Worm (Caenorhabditis elegans) whole organism, L3 larva: ENCODE measurements around the gene dpm-3.

ENCODE experiments used
- R02D3.7 ChIP-seq: fragments of 150-350 bp; optimal IDR thresholded peaks from 2 replicates; lab custom pipeline; 2014; ENCODE audit warnings: missing biosample characterization, missing genetic modification characterization
- ZK546.5 ChIP-seq: sonication (generic microtip); optimal IDR thresholded peaks from 2 replicates; lab custom pipeline; 2017; ENCODE audit warnings: missing biosample characterization, missing genetic modification characterization
- aly-2 ChIP-seq: fragments of 150-350 bp; optimal IDR thresholded peaks from 2 replicates; lab custom pipeline; 2014; ENCODE audit warnings: missing biosample characterization, missing genetic modification characterization
- ama-1 ChIP-seq: fragments of 150-350 bp; optimal IDR thresholded peaks from 2 replicates; lab custom pipeline; 2018
- ceh-16 ChIP-seq: sonication (generic microtip); optimal IDR thresholded peaks from 2 replicates; lab custom pipeline; 2017; ENCODE audit warnings: missing biosample characterization, missing genetic modification characterization
- ceh-82 ChIP-seq: fragments of 150-350 bp; optimal IDR thresholded peaks from 2 replicates; lab custom pipeline; 2014; ENCODE audit warnings: missing biosample characterization, missing genetic modification characterization
- ceh-9 ChIP-seq: sonication (generic microtip); optimal IDR thresholded peaks from 2 replicates; lab custom pipeline; 2018; ENCODE audit warnings: missing biosample characterization, missing genetic modification characterization
- daf-12 ChIP-seq: fragments of 150-350 bp; optimal IDR thresholded peaks from 2 replicates; lab custom pipeline; 2014; ENCODE audit warnings: missing biosample characterization, missing genetic modification reagents, missing genetic modification characterization
- egl-27 ChIP-seq: sonication (generic microtip); optimal IDR thresholded peaks from 4 replicates; lab custom pipeline; 2017; ENCODE audit warnings: missing biosample characterization, missing genetic modification reagents, missing genetic modification characterization
- egl-5 ChIP-seq: fragments of 150-350 bp; optimal IDR thresholded peaks from 2 replicates; lab custom pipeline; 2017; ENCODE audit warnings: missing biosample characterization, missing genetic modification reagents, missing genetic modification characterization, inconsistent platforms
- elt-1 ChIP-seq: fragments of 150-350 bp; optimal IDR thresholded peaks from 2 replicates; lab custom pipeline; 2014; ENCODE audit warnings: missing biosample characterization, missing genetic modification characterization
- elt-2 ChIP-seq: sonication (generic microtip); optimal IDR thresholded peaks from 2 replicates; lab custom pipeline; 2016; ENCODE audit warnings: missing genetic modification reagents, mild to moderate bottlenecking, missing genetic modification characterization, missing compliant biosample characterization
- elt-3 ChIP-seq, 3 experiments: fragments of 150-350 bp in 1 of 3; sonication (generic microtip) in 2 of 3; optimal IDR thresholded peaks; 2 replicates in 2 of 3; 4 replicates in 1 of 3; lab custom pipeline; 2014 to 2017; ENCODE audit warnings: missing biosample characterization in 3 of 3, missing genetic modification characterization in 3 of 3
- fkh-10 ChIP-seq: sonication (generic microtip); optimal IDR thresholded peaks from 2 replicates; lab custom pipeline; 2017; ENCODE audit warnings: missing biosample characterization, missing genetic modification reagents, missing genetic modification characterization
- fkh-2 ChIP-seq: fragments of 150-350 bp; optimal IDR thresholded peaks from 2 replicates; lab custom pipeline; 2014; ENCODE audit warnings: missing biosample characterization, missing genetic modification reagents, missing genetic modification characterization
- hmg-11 ChIP-seq: sonication (generic microtip); optimal IDR thresholded peaks from 2 replicates; lab custom pipeline; 2016; ENCODE audit warnings: missing genetic modification characterization, missing compliant biosample characterization
- jun-1 ChIP-seq: fragments of 150-350 bp; optimal IDR thresholded peaks from 2 replicates; lab custom pipeline; 2014; ENCODE audit warnings: missing biosample characterization, missing genetic modification reagents, missing genetic modification characterization
- lin-15B ChIP-seq: fragments of 150-350 bp; optimal IDR thresholded peaks from 2 replicates; lab custom pipeline; 2014; ENCODE audit warnings: missing biosample characterization, missing genetic modification characterization
- lin-39 ChIP-seq: fragments of 150-350 bp; optimal IDR thresholded peaks from 2 replicates; lab custom pipeline; 2018; ENCODE audit warnings: missing biosample characterization, missing genetic modification reagents, missing genetic modification characterization
- lsy-12 ChIP-seq: sonication (generic microtip); optimal IDR thresholded peaks from 2 replicates; lab custom pipeline; 2016; ENCODE audit warnings: mild to moderate bottlenecking, missing genetic modification characterization, missing compliant biosample characterization
- mdl-1 ChIP-seq: fragments of 150-350 bp; optimal IDR thresholded peaks from 2 replicates; lab custom pipeline; 2014; ENCODE audit warnings: missing biosample characterization, missing genetic modification characterization
- mml-1 ChIP-seq: fragments of 150-350 bp; sonication (generic microtip); optimal IDR thresholded peaks from 3 replicates; lab custom pipeline; 2014; ENCODE audit warnings: missing biosample characterization, missing genetic modification characterization
- nfya-1 ChIP-seq: sonication (generic microtip); optimal IDR thresholded peaks from 2 replicates; lab custom pipeline; 2017; ENCODE audit warnings: missing genetic modification characterization, mild to moderate bottlenecking, missing compliant biosample characterization, antibody characterized with exemption, moderate library complexity; ENCODE audit not compliant: insufficient read depth
- nhr-11 ChIP-seq: fragments of 150-350 bp; optimal IDR thresholded peaks from 2 replicates; lab custom pipeline; 2014; ENCODE audit warnings: missing biosample characterization, missing genetic modification characterization
- nhr-12 ChIP-seq: fragments of 150-350 bp; optimal IDR thresholded peaks from 2 replicates; lab custom pipeline; 2014; ENCODE audit warnings: missing biosample characterization, missing genetic modification characterization
- nhr-23 ChIP-seq: fragments of 150-350 bp; optimal IDR thresholded peaks from 2 replicates; lab custom pipeline; 2014; ENCODE audit warnings: missing biosample characterization, missing genetic modification reagents, missing genetic modification characterization
- nhr-25 ChIP-seq: sonication (generic microtip); optimal IDR thresholded peaks from 2 replicates; lab custom pipeline; 2017; ENCODE audit warnings: missing biosample characterization, missing genetic modification characterization
- nhr-28 ChIP-seq: fragments of 150-350 bp; optimal IDR thresholded peaks from 2 replicates; lab custom pipeline; 2014; ENCODE audit warnings: missing biosample characterization, missing genetic modification characterization
- nhr-67 ChIP-seq: fragments of 150-350 bp; optimal IDR thresholded peaks from 2 replicates; lab custom pipeline; 2014; ENCODE audit warnings: missing biosample characterization, missing genetic modification characterization
- nhr-76 ChIP-seq: fragments of 150-350 bp; sonication (generic microtip); optimal IDR thresholded peaks from 5 replicates; lab custom pipeline; 2014; ENCODE audit warnings: missing biosample characterization, missing genetic modification characterization
- pha-4 ChIP-seq: fragments of 150-350 bp; optimal IDR thresholded peaks from 2 replicates; lab custom pipeline; 2014; ENCODE audit warnings: missing biosample characterization, missing genetic modification reagents, missing genetic modification characterization
- sea-2 ChIP-seq: fragments of 150-350 bp; sonication (generic microtip); optimal IDR thresholded peaks from 4 replicates; lab custom pipeline; 2014; ENCODE audit warnings: missing biosample characterization, missing genetic modification reagents, missing genetic modification characterization
- snpc-4 ChIP-seq: fragments of 150-350 bp; optimal IDR thresholded peaks from 2 replicates; lab custom pipeline; 2014; ENCODE audit warnings: missing biosample characterization, missing genetic modification characterization
- unc-39 ChIP-seq: sonication (generic microtip); optimal IDR thresholded peaks from 4 replicates; lab custom pipeline; 2017; ENCODE audit warnings: missing biosample characterization, missing genetic modification characterization
- unc-62 ChIP-seq: fragments of 150-350 bp; sonication (generic microtip); optimal IDR thresholded peaks from 4 replicates; lab custom pipeline; 2014; ENCODE audit warnings: missing biosample characterization, missing genetic modification reagents, missing genetic modification characterization
- zag-1 ChIP-seq: fragments of 150-350 bp; optimal IDR thresholded peaks from 2 replicates; lab custom pipeline; 2014; ENCODE audit warnings: missing biosample characterization, missing genetic modification characterization
- ztf-4 ChIP-seq: fragments of 150-350 bp; optimal IDR thresholded peaks from 2 replicates; lab custom pipeline; 2014; ENCODE audit warnings: missing biosample characterization, missing genetic modification characterization

Gene dpm-3

DNA sequence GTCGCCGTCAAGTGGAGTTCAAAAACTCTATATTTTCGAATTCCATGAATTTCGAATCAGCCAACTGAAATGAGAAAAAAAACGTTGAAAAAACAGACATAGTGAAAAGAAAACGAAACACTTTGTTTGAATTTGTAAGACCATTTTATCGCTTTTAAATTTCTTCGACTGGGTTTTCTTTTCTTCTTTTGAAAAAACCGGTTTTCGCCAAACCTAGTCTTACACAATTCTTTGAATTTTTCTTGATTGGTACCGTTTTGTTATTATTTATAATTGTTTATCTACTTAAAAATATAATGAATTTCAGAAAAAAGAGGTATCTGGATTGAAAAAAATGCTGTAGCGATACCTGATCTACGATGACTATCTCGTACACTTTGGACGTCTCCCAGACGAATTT, 41.7 kb upstream of the dpm-3 start, which contains the start of gene best-22:
best-22 (plus strand) TSS at position 301 of the 400 bp plus-strand sequence.
- TF ChIP-seq mdl-1 (tag; lab: Kevin White, UChicago) = no peak
- TF ChIP-seq egl-5 = no peak
- TF ChIP-seq ceh-16 (tag; lab: Kevin White, UChicago) = no peak
- no peak for TF ChIP-seq nhr-28 (tag; lab: Kevin White, UChicago)
- TF ChIP-seq snpc-4 (tag; lab: Kevin White, UChicago) = no peak
- no peak for TF ChIP-seq fkh-2 (tag; lab: Kevin White, UChicago)
- TF ChIP-seq nfya-1 = no peak
- no peak for TF ChIP-seq elt-3 (tag; optimal IDR thresholded peaks at IDR 0.05; lab: Kevin White, UChicago)
- TF ChIP-seq R02D3.7 = no peak
- TF ChIP-seq fkh-10 (GFP tag; lab: Kevin White, UChicago) = no peak
- no peak for TF ChIP-seq mml-1 (tag; lab: Kevin White, UChicago)
- TF ChIP-seq nhr-11 = no peak
- TF ChIP-seq nhr-25 = no peak
- no peak for TF ChIP-seq ztf-4 (tag; lab: Kevin White, UChicago)
- no peak for TF ChIP-seq elt-1 (tag; lab: Kevin White, UChicago)
- no peak for TF ChIP-seq ama-1 (lab: Kevin White, UChicago)

DNA sequence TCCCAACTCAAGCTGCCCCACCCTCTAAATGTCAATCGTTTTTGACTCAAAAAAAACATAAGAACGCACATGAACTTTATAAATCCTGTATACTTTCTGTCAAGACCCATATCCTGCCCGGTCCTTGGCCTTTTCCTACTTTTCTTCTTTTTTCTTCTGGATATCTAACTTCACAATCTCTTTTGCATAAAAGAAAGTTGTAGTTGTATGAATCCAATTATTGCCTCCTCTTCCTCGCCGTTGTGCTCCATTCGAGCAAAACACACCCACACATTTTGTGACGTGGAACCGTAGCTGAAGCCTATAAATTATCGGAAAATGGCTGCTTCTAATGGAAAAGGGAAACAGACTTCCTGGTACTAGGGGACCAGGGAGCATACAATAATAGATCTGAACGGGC, 41.2 kb upstream of the dpm-3 start:
- TF ChIP-seq fkh-10 (GFP tag; lab: Kevin White, UChicago) (peak; percentile 88), nhr-11 (no peak)

DNA sequence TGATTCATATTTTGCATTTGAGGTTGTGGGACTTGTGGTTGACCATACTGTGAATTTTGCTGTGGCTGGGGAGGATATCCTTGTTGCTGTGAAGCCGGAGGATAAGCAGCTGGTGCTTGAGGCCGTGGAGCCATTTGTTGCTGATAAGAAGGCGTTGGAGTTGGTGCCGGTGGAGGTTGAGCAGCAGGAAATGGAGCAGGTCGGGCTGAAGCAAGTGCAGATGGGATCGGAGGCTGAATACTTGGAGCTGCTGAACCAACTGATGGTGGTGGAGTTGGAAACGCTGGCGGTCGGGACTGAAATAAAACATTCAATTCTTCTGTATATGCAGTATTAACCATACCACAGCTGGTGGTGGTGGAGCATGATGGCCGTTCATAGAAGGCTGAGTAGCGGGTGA, 31.4 kb upstream of the dpm-3 start:
- TF ChIP-seq nfya-1 (no peak), nhr-67 (tag; lab: Kevin White, UChicago) (no peak), egl-5 (no peak), mml-1 (tag; lab: Kevin White, UChicago) (no peak)

DNA sequence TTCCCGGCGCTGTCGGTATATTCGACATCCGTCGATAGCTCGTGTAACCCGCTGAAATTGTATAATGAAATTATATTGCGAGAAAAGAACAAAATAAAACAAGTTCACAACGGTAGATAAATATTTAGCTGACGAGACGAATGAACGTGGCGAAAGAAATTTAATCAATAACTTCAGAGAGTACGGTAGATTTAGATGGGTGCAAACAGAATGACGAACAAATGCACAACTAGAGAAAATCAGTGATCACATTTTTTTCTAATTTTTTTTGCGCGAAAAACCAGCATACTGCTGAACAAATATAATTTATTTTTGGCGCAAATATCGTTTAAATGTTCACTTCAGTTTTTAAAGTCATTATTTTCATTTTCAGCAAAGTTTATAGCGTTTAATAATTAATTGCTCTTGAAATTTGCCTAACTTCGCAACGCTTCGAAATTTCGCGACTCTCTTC, 30.6 kb upstream of the dpm-3 start, which contains the start of gene sec-24.2:
sec-24.2 (minus strand) TSS at position 51 of the 454 bp plus-strand sequence.
- TF ChIP-seq elt-3 (tag; optimal IDR thresholded peaks at IDR 0.05; lab: Kevin White, UChicago) (no peak), elt-1 (tag; lab: Kevin White, UChicago) (no peak)

DNA sequence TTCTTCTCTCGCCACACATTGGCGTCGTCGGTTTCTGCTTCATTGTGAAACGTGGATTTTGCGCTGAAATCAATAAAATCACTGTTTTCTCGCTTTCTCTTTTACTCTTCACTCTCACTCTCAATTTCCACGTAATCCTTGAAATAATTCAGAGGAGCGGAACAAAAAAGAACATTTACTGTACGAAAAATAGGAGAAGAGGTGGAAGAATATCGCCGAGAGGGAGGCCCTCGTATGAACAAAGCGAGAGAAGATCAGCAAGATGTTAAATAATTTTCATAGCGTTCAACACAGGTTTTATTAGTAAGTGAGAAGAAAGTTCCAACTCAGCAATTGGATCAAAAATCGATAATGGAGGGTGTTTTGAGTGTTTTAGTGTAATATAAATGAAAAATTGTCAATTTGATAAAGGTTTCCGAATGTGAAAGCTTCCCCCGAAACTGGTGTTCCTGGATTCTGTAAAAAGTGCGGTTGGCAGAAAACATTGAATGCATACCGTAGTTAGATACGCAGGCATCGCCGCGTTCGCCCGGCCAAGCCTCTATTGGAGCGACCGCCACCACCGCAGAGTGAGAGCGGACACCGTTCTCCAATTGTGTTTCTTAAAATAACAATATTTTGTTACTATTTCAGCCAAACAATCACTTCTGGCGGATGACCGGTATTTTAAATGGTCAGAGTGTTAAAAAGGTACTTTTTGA, 29.8 kb upstream of the dpm-3 start, which contains the start of the genes ccr-4 and ZC518.8:
ccr-4 (plus strand) TSS at position 151 of the 701 bp plus-strand sequence.
ZC518.8 (minus strand) TSS at position 517 of the 701 bp plus-strand sequence.
- TF ChIP-seq snpc-4 (tag; lab: Kevin White, UChicago) = peak; percentile 3
- peak; percentile 7 for TF ChIP-seq pha-4
- no peak for TF ChIP-seq unc-62 (GFP tag; lab: Kevin White, UChicago)
- no peak for TF ChIP-seq R02D3.7
- TF ChIP-seq lin-15B = peak; percentile 41
- TF ChIP-seq nhr-67 (tag; lab: Kevin White, UChicago) = no peak
- peak; percentile 22 for TF ChIP-seq elt-2 (tag; lab: Kevin White, UChicago)
- no peak for TF ChIP-seq lin-39 (tag; lab: Kevin White, UChicago)
- TF ChIP-seq hmg-11 = no peak
- no peak for TF ChIP-seq sea-2 (GFP tag; lab: Kevin White, UChicago)
- TF ChIP-seq nfya-1 = peak; percentile 82
- no peak for TF ChIP-seq fkh-10 (GFP tag; lab: Kevin White, UChicago)
- no peak for TF ChIP-seq jun-1 (tag; lab: Kevin White, UChicago)
- TF ChIP-seq nhr-25 = no peak
- no peak for TF ChIP-seq mdl-1 (tag; lab: Kevin White, UChicago)
- peak; percentile 28 for TF ChIP-seq ama-1 (lab: Kevin White, UChicago)
- TF ChIP-seq, all 47 proteins: peak for 6

DNA sequence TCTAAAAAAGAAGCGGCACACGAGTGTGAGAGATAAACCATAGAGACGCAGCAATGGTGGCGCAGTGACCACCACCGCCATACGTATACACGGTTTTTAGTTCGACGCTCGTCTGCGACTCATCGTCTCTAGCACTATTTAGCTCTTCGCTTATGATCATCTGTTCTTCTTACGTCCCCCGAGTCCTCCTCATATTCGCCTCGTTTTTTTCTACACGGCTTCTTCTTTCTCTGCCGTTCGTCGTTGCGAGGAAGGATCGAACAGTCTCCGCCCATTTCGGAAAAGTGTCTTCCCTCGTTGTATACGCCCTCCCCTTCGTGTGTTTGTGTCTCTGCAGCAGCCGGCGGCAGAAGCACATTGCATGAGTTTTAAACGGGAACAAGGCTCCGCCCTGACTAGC, 26.4 kb upstream of the dpm-3 start:
- no peak for TF ChIP-seq lsy-12 (tag; lab: Kevin White, UChicago)
- TF ChIP-seq lin-15B = no peak
- no peak for TF ChIP-seq elt-2 (tag; lab: Kevin White, UChicago)
- no peak for TF ChIP-seq daf-12 (tag; lab: Kevin White, UChicago)
- TF ChIP-seq hmg-11 = peak; percentile 76
- peak; percentile 10 for TF ChIP-seq elt-1 (tag; lab: Kevin White, UChicago)
- TF ChIP-seq ztf-4 (tag; lab: Kevin White, UChicago) = no peak
- TF ChIP-seq unc-39 (tag; lab: Kevin White, UChicago) = no peak
- TF ChIP-seq nhr-67 (tag; lab: Kevin White, UChicago) = no peak
- no peak for TF ChIP-seq nhr-76
- TF ChIP-seq nhr-23 = no peak
- peak; percentile 14 for TF ChIP-seq fkh-10 (GFP tag; lab: Kevin White, UChicago)
- no peak for TF ChIP-seq nhr-12 (tag; lab: Kevin White, UChicago)
- no peak for TF ChIP-seq ama-1 (lab: Kevin White, UChicago)
- no peak for TF ChIP-seq egl-5
- TF ChIP-seq nfya-1 = peak; percentile 47
- no peak for TF ChIP-seq nhr-25
- no peak for TF ChIP-seq egl-27
- no peak for TF ChIP-seq nhr-28 (tag; lab: Kevin White, UChicago)
- TF ChIP-seq jun-1 (tag; lab: Kevin White, UChicago) = no peak
- TF ChIP-seq fkh-2 (tag; lab: Kevin White, UChicago) = no peak
- no peak for TF ChIP-seq mdl-1 (tag; lab: Kevin White, UChicago)
- TF ChIP-seq ceh-82 = no peak
- no peak for TF ChIP-seq aly-2 (tag; lab: Kevin White, UChicago)
- TF ChIP-seq R02D3.7 = no peak
- peak; percentile 62 for TF ChIP-seq lin-39 (tag; lab: Kevin White, UChicago)
- no peak for TF ChIP-seq zag-1
- no peak for TF ChIP-seq ceh-16 (tag; lab: Kevin White, UChicago)
- TF ChIP-seq sea-2 (GFP tag; lab: Kevin White, UChicago) = no peak
- TF ChIP-seq ceh-9 (tag; lab: Kevin White, UChicago) = no peak
- TF ChIP-seq ZK546.5 = no peak
